Fruit fly (Drosophila melanogaster) whole organism, embryonic: ENCODE measurements around the gene DopEcR.

ENCODE experiments used
- Ada2b ChIP-seq: fragments of 200-800 bp; sonication (Bioruptor generic); IDR thresholded peaks from 2 replicates; pipeline ENCODE4 v1.3.6; 2022; ENCODE audit warnings: missing biosample characterization, missing genetic modification characterization
- B-H1 ChIP-seq: fragments of 200-800 bp; sonication (Bioruptor generic); IDR thresholded peaks from 3 replicates; pipeline ENCODE4 v1.3.6; 2022; ENCODE audit warnings: missing biosample characterization, missing genetic modification characterization
- CG10274 ChIP-seq: fragments of 200-800 bp; sonication (Bioruptor generic); optimal IDR thresholded peaks from 3 replicates; lab custom pipeline; 2017; ENCODE audit warnings: missing biosample characterization, mild to moderate bottlenecking, missing genetic modification characterization
- CG12104 ChIP-seq: fragments of 200-800 bp; sonication (Bioruptor generic); optimal IDR thresholded peaks from 3 replicates; lab custom pipeline; 2016; ENCODE audit warnings: missing biosample characterization, missing genetic modification characterization
- CG12942 ChIP-seq: fragments of 200-800 bp; sonication (Bioruptor generic); optimal IDR thresholded peaks from 3 replicates; lab custom pipeline; 2016; ENCODE audit warnings: missing biosample characterization, missing genetic modification characterization
- CG13894 ChIP-seq: fragments of 200-800 bp; sonication (Bioruptor generic); optimal IDR thresholded peaks from 3 replicates; lab custom pipeline; 2018; ENCODE audit warnings: missing biosample characterization, mild to moderate bottlenecking, missing genetic modification characterization, moderate library complexity
- CG14014 ChIP-seq: fragments of 200-800 bp; sonication (Bioruptor generic); IDR thresholded peaks from 2 replicates; pipeline ENCODE4 v1.3.6; 2022; ENCODE audit warnings: missing biosample characterization, missing genetic modification characterization
- CG1832 ChIP-seq: fragments of 200-800 bp; sonication (Bioruptor generic); optimal IDR thresholded peaks from 2 replicates; lab custom pipeline; 2017; ENCODE audit warnings: missing biosample characterization, mild to moderate bottlenecking, missing genetic modification characterization, inconsistent platforms
- CG2199 ChIP-seq: fragments of 200-800 bp; sonication (Bioruptor generic); IDR thresholded peaks from 3 replicates; pipeline ENCODE4 v1.3.6; 2022; ENCODE audit warnings: missing biosample characterization, missing genetic modification characterization
- CG3065 ChIP-seq: fragments of 200-800 bp; sonication (Bioruptor generic); optimal IDR thresholded peaks from 2 replicates; lab custom pipeline; 2016; ENCODE audit warnings: missing biosample characterization, missing genetic modification characterization
- CG32532 ChIP-seq: fragments of 200-800 bp; sonication (Bioruptor generic); IDR thresholded peaks from 2 replicates; pipeline ENCODE4 v1.3.6; 2022; ENCODE audit warnings: missing biosample characterization, missing genetic modification characterization
- CG32772 ChIP-seq: fragments of 200-800 bp; sonication (Bioruptor generic); IDR thresholded peaks from 2 replicates; pipeline ENCODE4 v1.3.6; 2022; ENCODE audit warnings: missing biosample characterization, missing genetic modification characterization
- CG4282 ChIP-seq: fragments of 200-800 bp; sonication (Bioruptor generic); optimal IDR thresholded peaks from 2 replicates; lab custom pipeline; 2016; ENCODE audit warnings: missing biosample characterization, missing genetic modification characterization
- CG5245 ChIP-seq: fragments of 200-800 bp; sonication (Bioruptor generic); optimal IDR thresholded peaks from 3 replicates; lab custom pipeline; 2016; ENCODE audit warnings: missing biosample characterization, missing genetic modification characterization
- CG7987 ChIP-seq: fragments of 200-800 bp; sonication (Bioruptor generic); optimal IDR thresholded peaks from 2 replicates; lab custom pipeline; 2018; ENCODE audit warnings: missing biosample characterization, mild to moderate bottlenecking, missing genetic modification characterization, moderate library complexity
- CG8944 ChIP-seq: fragments of 200-800 bp; sonication (Bioruptor generic); optimal IDR thresholded peaks from 3 replicates; lab custom pipeline; 2016; ENCODE audit warnings: missing biosample characterization, missing genetic modification characterization
- CG9797 ChIP-seq: fragments of 200-800 bp; sonication (Bioruptor generic); optimal IDR thresholded peaks from 3 replicates; lab custom pipeline; 2018; ENCODE audit warnings: missing biosample characterization, mild to moderate bottlenecking, missing genetic modification characterization
- CG9876 ChIP-seq: fragments of 200-800 bp; sonication (Bioruptor generic); optimal IDR thresholded peaks from 2 replicates; lab custom pipeline; 2016; ENCODE audit warnings: missing biosample characterization, missing genetic modification characterization
- D19A ChIP-seq: fragments of 200-800 bp; optimal IDR thresholded peaks from 3 replicates; lab custom pipeline; 2019; ENCODE audit warnings: missing biosample characterization, mild to moderate bottlenecking, missing genetic modification characterization, moderate library complexity
- Dp ChIP-seq: fragments of 200-800 bp; sonication (Bioruptor generic); optimal IDR thresholded peaks from 2 replicates; lab custom pipeline; 2018; ENCODE audit warnings: missing biosample characterization, mild to moderate bottlenecking, missing genetic modification characterization, moderate library complexity
- H2.0 ChIP-seq: fragments of 200-800 bp; sonication (Bioruptor generic); IDR thresholded peaks from 2 replicates; pipeline ENCODE4 v1.3.6; 2022; ENCODE audit warnings: missing biosample characterization, missing genetic modification characterization
- HHEX ChIP-seq: fragments of 200-800 bp; sonication (Bioruptor generic); optimal IDR thresholded peaks from 3 replicates; lab custom pipeline; 2017; ENCODE audit warnings: missing biosample characterization, mild to moderate bottlenecking, missing genetic modification characterization, missing genetic modification reagents
- Hsf ChIP-seq: fragments of 200-800 bp; sonication (Bioruptor generic); optimal IDR thresholded peaks from 3 replicates; lab custom pipeline; 2016; ENCODE audit warnings: missing biosample characterization, missing genetic modification characterization
- Mes4 ChIP-seq: fragments of 200-800 bp; sonication (Bioruptor generic); optimal IDR thresholded peaks from 2 replicates; lab custom pipeline; 2016; ENCODE audit warnings: missing biosample characterization, missing genetic modification characterization
- NC2β ChIP-seq: fragments of 200-800 bp; sonication (Bioruptor generic); optimal IDR thresholded peaks from 2 replicates; lab custom pipeline; 2016; ENCODE audit warnings: missing biosample characterization, missing genetic modification characterization
- Neu2 ChIP-seq: fragments of 200-800 bp; sonication (Bioruptor generic); optimal IDR thresholded peaks from 3 replicates; lab custom pipeline; 2016; ENCODE audit warnings: missing biosample characterization, missing genetic modification characterization, borderline replicate concordance
- Sry-δ ChIP-seq: fragments of 200-800 bp; sonication (Bioruptor generic); optimal IDR thresholded peaks from 2 replicates; lab custom pipeline; 2016; ENCODE audit warnings: missing biosample characterization, missing genetic modification characterization
- TFAM ChIP-seq: fragments of 200-800 bp; sonication (Bioruptor generic); optimal IDR thresholded peaks from 2 replicates; lab custom pipeline; 2017; ENCODE audit warnings: missing biosample characterization, missing genetic modification characterization, inconsistent platforms
- ab ChIP-seq: fragments of 200-800 bp; sonication (Bioruptor generic); optimal IDR thresholded peaks from 2 replicates; lab custom pipeline; 2016; ENCODE audit warnings: missing biosample characterization, missing genetic modification characterization
- az2 ChIP-seq: fragments of 200-800 bp; sonication (Bioruptor generic); optimal IDR thresholded peaks from 3 replicates; lab custom pipeline; 2016; ENCODE audit warnings: missing biosample characterization, missing genetic modification characterization
- bbx ChIP-seq: fragments of 200-800 bp; sonication (Bioruptor generic); IDR thresholded peaks from 2 replicates; pipeline ENCODE4 v1.3.6; 2022; ENCODE audit warnings: missing biosample characterization, missing genetic modification characterization; ENCODE audit not compliant: partially characterized antibody
- cas ChIP-seq: fragments of 200-800 bp; sonication (Bioruptor generic); IDR thresholded peaks from 2 replicates; pipeline ENCODE4 v1.3.6; 2022; ENCODE audit warnings: missing biosample characterization, missing genetic modification characterization
- croc ChIP-seq: fragments of 200-800 bp; sonication (Bioruptor generic); conservative IDR thresholded peaks from 3 replicates; pipeline ENCODE4 v1.3.6; 2022; ENCODE audit warnings: missing biosample characterization, missing genetic modification characterization
- da ChIP-seq: fragments of 200-800 bp; sonication (Bioruptor generic); optimal IDR thresholded peaks from 2 replicates; lab custom pipeline; 2016; ENCODE audit warnings: missing biosample characterization, missing genetic modification characterization
- danr ChIP-seq: fragments of 200-800 bp; sonication (Bioruptor generic); IDR thresholded peaks from 2 replicates; pipeline ENCODE4 v1.3.6; 2022; ENCODE audit warnings: missing biosample characterization, missing genetic modification characterization
- dmrt11E ChIP-seq: fragments of 200-800 bp; sonication (Bioruptor generic); optimal IDR thresholded peaks from 3 replicates; lab custom pipeline; 2018; ENCODE audit warnings: missing biosample characterization, mild to moderate bottlenecking, missing genetic modification characterization, moderate library complexity
- fd96Cb ChIP-seq: fragments of 200-800 bp; sonication (Bioruptor generic); optimal IDR thresholded peaks from 2 replicates; lab custom pipeline; 2018; ENCODE audit warnings: missing biosample characterization, mild to moderate bottlenecking, missing genetic modification characterization, moderate library complexity
- kah ChIP-seq: fragments of 200-800 bp; sonication (Bioruptor generic); optimal IDR thresholded peaks from 2 replicates; lab custom pipeline; 2018; ENCODE audit warnings: missing biosample characterization, mild to moderate bottlenecking, missing genetic modification characterization
- lola ChIP-seq, 3 experiments: fragments of >200 bp in 2 of 3; fragments of 200-800 bp in 1 of 3; sonication (Bioruptor generic) in 1 of 3; optimal IDR thresholded peaks; 2 replicates each; lab custom pipeline; 2017 to 2019; ENCODE audit warnings: missing biosample characterization in 3 of 3, missing genetic modification characterization in 3 of 3, mild to moderate bottlenecking in 1 of 3, moderate library complexity in 1 of 3
- luna ChIP-seq: fragments of 200-800 bp; sonication (Bioruptor generic); optimal IDR thresholded peaks from 2 replicates; lab custom pipeline; 2016; ENCODE audit warnings: missing biosample characterization, missing genetic modification characterization
- nmo ChIP-seq: fragments of 200-800 bp; sonication (Bioruptor generic); optimal IDR thresholded peaks from 2 replicates; lab custom pipeline; 2018; ENCODE audit warnings: missing biosample characterization, mild to moderate bottlenecking, missing genetic modification characterization, moderate library complexity
- odd ChIP-seq: fragments of 200-800 bp; sonication (Bioruptor generic); optimal IDR thresholded peaks from 2 replicates; lab custom pipeline; 2017; ENCODE audit warnings: missing biosample characterization, mild to moderate bottlenecking, missing genetic modification characterization
- org-1 ChIP-seq: fragments of 200-800 bp; sonication (Bioruptor generic); optimal IDR thresholded peaks from 2 replicates; lab custom pipeline; 2017; ENCODE audit warnings: missing biosample characterization, missing genetic modification characterization
- peb ChIP-seq: fragments of 200-800 bp; sonication (Bioruptor generic); IDR thresholded peaks from 2 replicates; pipeline ENCODE4 v1.3.6; 2022; ENCODE audit warnings: missing biosample characterization, missing genetic modification characterization
- pho ChIP-seq: fragments of 200-800 bp; sonication (Bioruptor generic); optimal IDR thresholded peaks from 2 replicates; lab custom pipeline; 2016; ENCODE audit warnings: missing biosample characterization, missing genetic modification characterization
- pzg ChIP-seq: fragments of 200-800 bp; sonication (Bioruptor generic); optimal IDR thresholded peaks from 3 replicates; lab custom pipeline; 2018; ENCODE audit warnings: missing biosample characterization, mild to moderate bottlenecking, missing genetic modification characterization, moderate library complexity
- scrt ChIP-seq: fragments of 200-800 bp; sonication (Bioruptor generic); optimal IDR thresholded peaks from 2 replicates; lab custom pipeline; 2018; ENCODE audit warnings: missing biosample characterization, mild to moderate bottlenecking, missing genetic modification characterization, moderate library complexity
- sens-2 ChIP-seq: fragments of 200-800 bp; sonication (Bioruptor generic); IDR thresholded peaks from 2 replicates; pipeline ENCODE4 v1.3.6; 2022; ENCODE audit warnings: missing biosample characterization, missing genetic modification characterization
- slp2 ChIP-seq: fragments of 200-800 bp; sonication (Bioruptor generic); optimal IDR thresholded peaks from 2 replicates; lab custom pipeline; 2016; ENCODE audit warnings: missing biosample characterization, missing genetic modification characterization
- ssp ChIP-seq: fragments of 200-800 bp; sonication (Bioruptor generic); IDR thresholded peaks from 2 replicates; pipeline ENCODE4 v1.3.6; 2022; ENCODE audit warnings: missing biosample characterization, missing genetic modification characterization
- stwl ChIP-seq: fragments of 200-800 bp; sonication (Bioruptor generic); optimal IDR thresholded peaks from 3 replicates; lab custom pipeline; 2018; ENCODE audit warnings: missing biosample characterization, mild to moderate bottlenecking, missing genetic modification characterization, moderate library complexity
- wek ChIP-seq: fragments of 200-800 bp; sonication (Bioruptor generic); optimal IDR thresholded peaks from 3 replicates; lab custom pipeline; 2018; ENCODE audit warnings: missing biosample characterization, mild to moderate bottlenecking, missing genetic modification characterization, moderate library complexity

The DopEcR gene

DNA sequence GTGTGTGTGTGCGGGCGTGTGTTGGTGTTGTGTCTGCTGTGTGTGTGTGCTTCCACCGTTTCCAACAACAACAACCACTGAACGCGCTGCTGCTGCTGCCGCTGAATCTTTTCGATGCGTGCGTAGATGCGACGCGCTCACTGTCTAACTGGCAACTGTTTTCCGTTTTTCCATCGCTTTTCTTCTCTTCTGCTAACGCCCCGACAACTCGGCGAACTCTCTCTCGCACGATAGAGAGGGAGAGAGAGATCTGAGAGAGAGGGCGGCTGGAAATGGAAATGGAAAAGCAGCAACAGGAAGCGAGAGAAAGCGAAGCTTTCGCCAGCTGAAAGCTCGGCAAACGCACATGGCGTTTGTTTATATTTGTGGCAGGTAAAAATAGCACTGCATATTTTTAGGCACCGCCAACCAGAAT, at the start of gene DopEcR (continued):
- peak; percentile 16; the same call in 1 of the 2 replicates for TF ChIP-seq CG14014 (GFP tag; lab: Robert Waterston, UW)
- no peak for TF ChIP-seq pho (GFP tag; lab: Kevin White, UChicago)
- no peak for TF ChIP-seq odd (GFP tag; lab: Kevin White, UChicago)
- no peak for TF ChIP-seq org-1 (GFP tag; lab: Kevin White, UChicago)
- TF ChIP-seq az2 (GFP tag; lab: Kevin White, UChicago), result no peak
- no peak for TF ChIP-seq Mes4 (GFP tag; lab: Kevin White, UChicago)
- no peak for TF ChIP-seq ab (GFP tag; lab: Kevin White, UChicago)
- no peak for TF ChIP-seq Hsf
- no peak for TF ChIP-seq TFAM (GFP tag; lab: Kevin White, UChicago)
- no peak for TF ChIP-seq stwl (tag; lab: Kevin White, UChicago)
- TF ChIP-seq CG8944 (GFP tag; lab: Kevin White, UChicago), result no peak
- no peak for TF ChIP-seq CG12104 (GFP tag; lab: Kevin White, UChicago)
- TF ChIP-seq danr (GFP tag; lab: Robert Waterston, UW), result no peak
- 0 out of 2 replicates have a peak, but pooled peaks have one; percentile 13 for TF ChIP-seq sens-2
- TF ChIP-seq Dp (GFP tag; lab: Kevin White, UChicago), result no peak
- no peak for TF ChIP-seq fd96Cb (tag; lab: Kevin White, UChicago)
- TF ChIP-seq wek (GFP tag; lab: Kevin White, UChicago), result peak; percentile 42
- TF ChIP-seq CG10274 (GFP tag; lab: Kevin White, UChicago), result no peak
- peak; percentile 15 for TF ChIP-seq kah (GFP tag; lab: Kevin White, UChicago)
- TF ChIP-seq CG5245, result no peak
- TF ChIP-seq ssp (GFP tag; lab: Robert Waterston, UW), result no peak
- no peak for TF ChIP-seq Ada2b
- peak; percentile 16 for TF ChIP-seq HHEX (GFP tag; lab: Kevin White, UChicago)
- no peak for TF ChIP-seq pzg (GFP tag; lab: Kevin White, UChicago)
- TF ChIP-seq B-H1 (GFP tag; lab: Robert Waterston, UW), result no peak
- no peak for TF ChIP-seq CG7987 (GFP tag; lab: Kevin White, UChicago)
- no peak for TF ChIP-seq luna (GFP tag; lab: Kevin White, UChicago)
- no peak for TF ChIP-seq Sry-δ
- TF ChIP-seq nmo, result no peak
- TF ChIP-seq CG2199, result no peak
- TF ChIP-seq croc (GFP tag; lab: Robert Waterston, UW), result no peak
- TF ChIP-seq D19A (tag; lab: Kevin White, UChicago), result no peak
- peak; percentile 44; the same call in 1 of the 2 replicates for TF ChIP-seq bbx (GFP tag; lab: Robert Waterston, UW)
- no peak for TF ChIP-seq da (GFP tag; lab: Kevin White, UChicago)
- TF ChIP-seq CG9797 (GFP tag; lab: Kevin White, UChicago), result peak; percentile 6
- TF ChIP-seq slp2 (GFP tag; lab: Kevin White, UChicago), result no peak
- no peak for TF ChIP-seq CG9876 (GFP tag; lab: Kevin White, UChicago)
- TF ChIP-seq Neu2 (GFP tag; lab: Kevin White, UChicago), result no peak
- TF ChIP-seq H2.0 (GFP tag; lab: Robert Waterston, UW), result no peak
- TF ChIP-seq CG3065 (GFP tag; lab: Kevin White, UChicago), result no peak
- TF ChIP-seq cas (GFP tag; lab: Robert Waterston, UW), result no peak
- no peak for TF ChIP-seq lola (GFP tag; optimal IDR thresholded peaks at IDR 0.05; lab: Kevin White, UChicago)
- no peak for TF ChIP-seq NC2β (GFP tag; lab: Kevin White, UChicago)
- no peak for TF ChIP-seq dmrt11E (tag; lab: Kevin White, UChicago)
- no peak for TF ChIP-seq CG1832
- TF ChIP-seq CG32532 (GFP tag; lab: Robert Waterston, UW), result 0 out of 2 replicates have a peak, but pooled peaks have one; percentile 42
- TF ChIP-seq scrt (GFP tag; lab: Kevin White, UChicago), result peak; percentile 95
- no peak for TF ChIP-seq CG13894 (tag; lab: Kevin White, UChicago)
- no peak for TF ChIP-seq CG32772
- TF ChIP-seq peb (GFP tag; lab: Robert Waterston, UW), result no peak
- TF ChIP-seq CG4282 (GFP tag; lab: Kevin White, UChicago), result no peak
- TF ChIP-seq CG12942, result no peak
